Worm (Caenorhabditis elegans) whole organism, late embryonic: ENCODE results near the gene B0035.13.

Source experiments
- K09A11.1 ChIP-seq: sonication (generic microtip); optimal IDR thresholded peaks from 2 replicates; lab custom pipeline; 2017; ENCODE audit warnings: antibody characterized with exemption, mild to moderate bottlenecking, missing genetic modification characterization, missing compliant biosample characterization; ENCODE audit not compliant: insufficient read depth
- Y22D7AL.16 ChIP-seq: sonication (generic microtip); optimal IDR thresholded peaks from 2 replicates; lab custom pipeline; 2016; ENCODE audit warnings: missing genetic modification characterization, missing compliant biosample characterization
- ceh-19 ChIP-seq: fragments of 200-800 bp; sonication (Bioruptor generic); optimal IDR thresholded peaks from 2 replicates; lab custom pipeline; 2018; ENCODE audit warnings: mild to moderate bottlenecking, missing genetic modification characterization, missing compliant biosample characterization
- fkh-10 ChIP-seq: fragments of 150-350 bp; optimal IDR thresholded peaks from 2 replicates; lab custom pipeline; 2014; ENCODE audit warnings: missing biosample characterization, missing genetic modification reagents, missing genetic modification characterization
- gmeb-2 ChIP-seq: sonication (generic microtip); optimal IDR thresholded peaks from 2 replicates; lab custom pipeline; 2016; ENCODE audit warnings: missing genetic modification characterization, inconsistent platforms, missing compliant biosample characterization
- hlh-13 ChIP-seq: fragments of 200-800 bp; sonication (Bioruptor generic); optimal IDR thresholded peaks from 2 replicates; lab custom pipeline; 2018; ENCODE audit warnings: mild to moderate bottlenecking, missing genetic modification characterization, missing compliant biosample characterization
- lin-11 ChIP-seq: fragments of 200-800 bp; sonication (Bioruptor generic); optimal IDR thresholded peaks from 2 replicates; lab custom pipeline; 2018; ENCODE audit warnings: mild to moderate bottlenecking, missing genetic modification characterization, missing compliant biosample characterization
- nfya-1 ChIP-seq: sonication (generic microtip); optimal IDR thresholded peaks from 2 replicates; lab custom pipeline; 2017; ENCODE audit warnings: missing genetic modification characterization, mild to moderate bottlenecking, missing compliant biosample characterization, antibody characterized with exemption, moderate library complexity
- odd-2 ChIP-seq: sonication (generic microtip); optimal IDR thresholded peaks from 2 replicates; lab custom pipeline; 2017; ENCODE audit warnings: antibody characterized with exemption, mild to moderate bottlenecking, missing genetic modification characterization, missing compliant biosample characterization
- pax-1 ChIP-seq: fragments of 150-350 bp; optimal IDR thresholded peaks from 2 replicates; lab custom pipeline; 2014; ENCODE audit warnings: missing biosample characterization, missing genetic modification characterization
- pqm-1 ChIP-seq: sonication (generic microtip); optimal IDR thresholded peaks from 2 replicates; lab custom pipeline; 2016; ENCODE audit warnings: missing genetic modification characterization, missing compliant biosample characterization
- sox-2 ChIP-seq: fragments of 200-800 bp; sonication (Bioruptor generic); IDR thresholded peaks from 2 replicates; pipeline ENCODE4 v1.3.6; 2022; ENCODE audit warnings: missing genetic modification reagents, missing genetic modification characterization, missing compliant biosample characterization
- tbx-2 ChIP-seq: sonication (generic microtip); optimal IDR thresholded peaks from 2 replicates; lab custom pipeline; 2016; ENCODE audit warnings: missing genetic modification characterization, missing compliant biosample characterization

DNA sequence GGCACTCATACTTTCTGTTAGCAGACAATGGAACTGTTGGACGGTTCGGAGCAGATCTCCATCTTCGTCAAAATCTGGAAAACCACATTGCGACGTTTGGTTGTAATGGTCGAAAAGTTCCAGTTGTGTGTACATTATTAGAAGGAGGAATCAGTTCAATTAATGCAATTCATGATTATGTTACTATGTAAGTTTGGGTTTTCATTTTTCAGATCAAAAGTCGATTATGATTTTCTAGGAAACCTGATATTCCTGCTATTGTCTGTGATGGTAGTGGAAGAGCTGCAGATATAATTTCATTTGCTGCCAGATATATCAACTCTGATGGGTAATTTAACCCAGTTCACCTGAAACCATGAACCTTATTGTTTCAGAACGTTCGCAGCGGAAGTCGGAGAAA lies 30.5 kb downstream of the B0035.13 start:
- TF ChIP-seq pax-1 (tag; lab: Kevin White, UChicago): no peak
- TF ChIP-seq ceh-19 (GFP tag; lab: Kevin White, UChicago): no peak
- TF ChIP-seq fkh-10: no peak
- TF ChIP-seq tbx-2: no peak
- no peak for TF ChIP-seq pqm-1 (tag; lab: Kevin White, UChicago)
- TF ChIP-seq hlh-13 (GFP tag; lab: Kevin White, UChicago): no peak
- no peak for TF ChIP-seq gmeb-2
- no peak for TF ChIP-seq odd-2 (tag; lab: Kevin White, UChicago)
- no peak for TF ChIP-seq nfya-1 (tag; lab: Kevin White, UChicago)
- no peak for TF ChIP-seq Y22D7AL.16 (tag; lab: Kevin White, UChicago)
- TF ChIP-seq sox-2 (GFP tag; lab: Robert Waterston, UW): no peak
- TF ChIP-seq lin-11 (tag; lab: Kevin White, UChicago): no peak
- TF ChIP-seq K09A11.1 (tag; lab: Kevin White, UChicago): no peak
